Worm (Caenorhabditis elegans): ENCODE data around the gene ZK686.2.

DNA sequence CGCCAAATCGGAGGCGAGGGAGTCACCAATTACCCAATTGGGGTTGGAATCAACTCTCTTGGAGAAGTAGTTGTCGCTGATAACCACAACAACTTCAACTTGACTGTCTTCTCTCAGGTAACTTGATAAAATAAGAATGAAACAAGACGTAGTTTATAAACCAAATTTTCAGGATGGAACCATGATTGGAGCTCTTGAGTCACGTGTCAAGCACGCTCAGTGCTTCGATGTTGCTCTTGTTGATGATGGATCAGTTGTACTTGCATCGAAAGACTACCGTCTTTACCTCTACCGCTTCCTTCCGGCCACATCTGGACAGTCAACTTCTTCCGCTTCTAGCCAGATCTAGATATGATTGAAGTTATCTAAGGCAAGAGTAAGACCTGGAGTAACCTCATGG, 29.8 kb downstream of the ZK686.2 start:
- no peak for TF ChIP-seq nhr-77 (tag; optimal IDR thresholded peaks at IDR 0.05)
- no peak for TF ChIP-seq fos-1 (tag; optimal IDR thresholded peaks at IDR 0.05)
- TF ChIP-seq egl-27 (tag; optimal IDR thresholded peaks at IDR 0.05), result no peak
- TF ChIP-seq lsy-2 (tag; optimal IDR thresholded peaks at IDR 0.05), result no peak
- TF ChIP-seq skn-1 (tag; optimal IDR thresholded peaks at IDR 0.05), result no peak
- no peak for TF ChIP-seq sem-4 (tag; optimal IDR thresholded peaks at IDR 0.05)
- TF ChIP-seq mdl-1 (tag; optimal IDR thresholded peaks at IDR 0.05), result no peak
- no peak for TF ChIP-seq gmeb-1 (tag; optimal IDR thresholded peaks at IDR 0.05)
- no peak for TF ChIP-seq ztf-4 (tag; optimal IDR thresholded peaks at IDR 0.05)
- no peak for TF ChIP-seq unc-39 (tag; optimal IDR thresholded peaks at IDR 0.05)
